Worm (Caenorhabditis elegans): ENCODE measurements around the gene K07E12.2.

Gene K07E12.2

ce11 chrIII:6709983-6710382 is 27.1 kb upstream of the K07E12.2 start, which contains the start of gene isw-1:
Gene isw-1, minus strand, starts transcription at chrIII:6710100.
- peak; percentile 60 for TF ChIP-seq ceh-28 (tag; optimal IDR thresholded peaks at IDR 0.05)
- TF ChIP-seq mdl-1 (tag; optimal IDR thresholded peaks at IDR 0.05), result no peak
- no peak for TF ChIP-seq egl-5 (tag; optimal IDR thresholded peaks at IDR 0.05)
- peak; percentile 51 for TF ChIP-seq nhr-23 (tag; optimal IDR thresholded peaks at IDR 0.05)
- no peak for TF ChIP-seq ceh-9 (tag; optimal IDR thresholded peaks at IDR 0.05)
- peak; percentile 16 for TF ChIP-seq lin-39 (tag; optimal IDR thresholded peaks at IDR 0.05)
- TF ChIP-seq unc-39 (tag; optimal IDR thresholded peaks at IDR 0.05), result no peak
- TF ChIP-seq fkh-2 (tag; optimal IDR thresholded peaks at IDR 0.05), result no peak
- TF ChIP-seq nhr-25 (tag; optimal IDR thresholded peaks at IDR 0.05), result peak; percentile 48
- TF ChIP-seq lin-15B (tag; optimal IDR thresholded peaks at IDR 0.05), result peak; percentile 58

ce11 chrIII:6711590-6711989 is 25.5 kb upstream of the K07E12.2 start, which contains the start of gene F37A4.5:
Gene F37A4.5, plus strand, starts transcription at chrIII:6711890.
- TF ChIP-seq nhr-25 (tag; optimal IDR thresholded peaks at IDR 0.05) (no peak), ceh-9 (tag; optimal IDR thresholded peaks at IDR 0.05) (no peak), pha-4 (tag; optimal IDR thresholded peaks at IDR 0.05) (no peak), skn-1 (tag; optimal IDR thresholded peaks at IDR 0.05) (no peak), eor-1 (tag; optimal IDR thresholded peaks at IDR 0.05) (no peak)

ce11 chrIII:6713266-6713665 is 23.8 kb upstream of the K07E12.2 start, which contains the start of gene F37A4.4:
Gene F37A4.4, plus strand, starts transcription at chrIII:6713566.
- TF ChIP-seq ceh-28 (tag; optimal IDR thresholded peaks at IDR 0.05) (no peak), fos-1 (tag; optimal IDR thresholded peaks at IDR 0.05) (no peak)

- TF ChIP-seq sea-2 (GFP tag; optimal IDR thresholded peaks at IDR 0.05), result no peak
- no peak for TF ChIP-seq egl-5 (tag; optimal IDR thresholded peaks at IDR 0.05)
- no peak for TF ChIP-seq nfya-1 (tag; optimal IDR thresholded peaks at IDR 0.05; ENCODE audit: insufficient read depth)
- TF ChIP-seq nhr-11 (tag; optimal IDR thresholded peaks at IDR 0.05), result no peak
- TF ChIP-seq fos-1 (tag; optimal IDR thresholded peaks at IDR 0.05), result no peak
- TF ChIP-seq nhr-28 (tag; optimal IDR thresholded peaks at IDR 0.05), result no peak
- TF ChIP-seq tbx-2 (tag; optimal IDR thresholded peaks at IDR 0.05), result no peak
- no peak for TF ChIP-seq nhr-23 (tag; optimal IDR thresholded peaks at IDR 0.05)
- no peak for TF ChIP-seq ceh-82 (tag; optimal IDR thresholded peaks at IDR 0.05)
- no peak for TF ChIP-seq elt-2 (tag; optimal IDR thresholded peaks at IDR 0.05)
- TF ChIP-seq nhr-12 (tag; optimal IDR thresholded peaks at IDR 0.05), result no peak
- TF ChIP-seq nhr-43 (tag; optimal IDR thresholded peaks at IDR 0.05; ENCODE audit: poor library complexity, severe bottlenecking), result no peak
- TF ChIP-seq nhr-67 (tag; optimal IDR thresholded peaks at IDR 0.05), result no peak
- no peak for TF ChIP-seq ZK546.5 (tag; optimal IDR thresholded peaks at IDR 0.05)
- no peak for TF ChIP-seq nhr-76 (tag; optimal IDR thresholded peaks at IDR 0.05)
These were observed 18.8 kb upstream of the K07E12.2 start, which contains the start of gene F37A4.3 for ce11 chrIII:6718270-6718669. Gene F37A4.3, plus strand, starts transcription at chrIII:6718570.

- TF ChIP-seq nhr-23 (tag; optimal IDR thresholded peaks at IDR 0.05) (peak; percentile 17), lin-15B (tag; optimal IDR thresholded peaks at IDR 0.05) (peak; percentile 26), pqm-1 (tag; optimal IDR thresholded peaks at IDR 0.05) (no peak)
These were observed 14.8 kb upstream of the K07E12.2 start, which contains the start of the genes bath-41 and F37A4.2 for ce11 chrIII:6722208-6722679. Gene bath-41, minus strand, starts transcription at chrIII:6722258. Gene F37A4.2, plus strand, starts transcription at chrIII:6722454.

- TF ChIP-seq nhr-23 (tag; optimal IDR thresholded peaks at IDR 0.05) (no peak), fkh-2 (tag; optimal IDR thresholded peaks at IDR 0.05) (no peak)
These were observed 14.0 kb upstream of the K07E12.2 start, which contains the start of gene F37A4.1 for ce11 chrIII:6723089-6723488. Gene F37A4.1, plus strand, starts transcription at chrIII:6723389.

- no peak for TF ChIP-seq nhr-43 (tag; optimal IDR thresholded peaks at IDR 0.05; ENCODE audit: poor library complexity, severe bottlenecking)
- TF ChIP-seq pqm-1 (tag; optimal IDR thresholded peaks at IDR 0.05), result no peak
- no peak for TF ChIP-seq R02D3.7 (tag; optimal IDR thresholded peaks at IDR 0.05)
- no peak for TF ChIP-seq fkh-10 (GFP tag; optimal IDR thresholded peaks at IDR 0.05)
- no peak for TF ChIP-seq elt-1 (tag; optimal IDR thresholded peaks at IDR 0.05)
- TF ChIP-seq ZK546.5 (tag; optimal IDR thresholded peaks at IDR 0.05), result no peak
- no peak for TF ChIP-seq fkh-2 (tag; optimal IDR thresholded peaks at IDR 0.05)
- no peak for TF ChIP-seq ceh-16 (tag; optimal IDR thresholded peaks at IDR 0.05)
- TF ChIP-seq nhr-76 (tag; optimal IDR thresholded peaks at IDR 0.05), result no peak
- no peak for TF ChIP-seq nhr-25 (tag; optimal IDR thresholded peaks at IDR 0.05)
- TF ChIP-seq hmg-11 (tag; optimal IDR thresholded peaks at IDR 0.05), result no peak
- no peak for TF ChIP-seq lin-15B (tag; optimal IDR thresholded peaks at IDR 0.05)
- TF ChIP-seq nhr-12 (tag; optimal IDR thresholded peaks at IDR 0.05), result no peak
- no peak for TF ChIP-seq elt-3 (tag; optimal IDR thresholded peaks at IDR 0.05)
- no peak for TF ChIP-seq zag-1 (tag; optimal IDR thresholded peaks at IDR 0.05)
- TF ChIP-seq fos-1 (tag; optimal IDR thresholded peaks at IDR 0.05), result no peak
- no peak for TF ChIP-seq egl-5 (tag; optimal IDR thresholded peaks at IDR 0.05)
- no peak for TF ChIP-seq unc-39 (tag; optimal IDR thresholded peaks at IDR 0.05)
- no peak for TF ChIP-seq nhr-28 (tag; optimal IDR thresholded peaks at IDR 0.05)
- no peak for TF ChIP-seq snpc-4 (tag; optimal IDR thresholded peaks at IDR 0.05)
These were observed 11.6 kb upstream of the K07E12.2 start, which contains the start of gene wdr-4 for ce11 chrIII:6725489-6725888. Gene wdr-4, plus strand, starts transcription at chrIII:6725789.
